Worm (Caenorhabditis elegans): ENCODE data around the gene rfc-4.

Gene rfc-4

ce11 chrIII:6971662-6972284 lies at the start of gene rfc-4, which contains the start of gene eef-1A.1 (continued):
- TF ChIP-seq lsy-27 (tag; optimal IDR thresholded peaks at IDR 0.05; ENCODE audit: borderline replicate concordance, insufficient read depth) = peak; percentile 60
- peak; percentile 88 for TF ChIP-seq cebp-1 (GFP tag; IDR thresholded peaks at IDR 0.05)
- peak; percentile 95 for TF ChIP-seq cebp-1 (tag; optimal IDR thresholded peaks at IDR 0.05)
- peak; percentile 48 for TF ChIP-seq repo-1 (tag; optimal IDR thresholded peaks at IDR 0.05)
- no peak for TF ChIP-seq F57A8.1 (GFP tag; optimal IDR thresholded peaks at IDR 0.05)
- no peak for TF ChIP-seq F52B5.7 (tag; optimal IDR thresholded peaks at IDR 0.05)
- TF ChIP-seq nhr-90 (tag; optimal IDR thresholded peaks at IDR 0.05) = peak; percentile 18
- no peak for TF ChIP-seq akir-1 (GFP tag; optimal IDR thresholded peaks at IDR 0.05)
- no peak for TF ChIP-seq ztf-22 (GFP tag; optimal IDR thresholded peaks at IDR 0.05)
- TF ChIP-seq snpc-1.3 (tag; optimal IDR thresholded peaks at IDR 0.05; ENCODE audit: insufficient read depth) = peak; percentile 95
- TF ChIP-seq bed-2 (GFP tag; IDR thresholded peaks at IDR 0.05) = no peak
- no peak for TF ChIP-seq mel-28 (tag; optimal IDR thresholded peaks at IDR 0.05; ENCODE audit: borderline replicate concordance)
- TF ChIP-seq sdz-38 (tag; optimal IDR thresholded peaks at IDR 0.05) = no peak
- TF ChIP-seq mxl-1 (tag; optimal IDR thresholded peaks at IDR 0.05) = no peak
- no peak for TF ChIP-seq F55B11.4 (tag; optimal IDR thresholded peaks at IDR 0.05; ENCODE audit: borderline replicate concordance, insufficient read depth)
- no peak for TF ChIP-seq attf-6 (GFP tag; IDR thresholded peaks at IDR 0.05)
- TF ChIP-seq unc-62 (GFP tag; optimal IDR thresholded peaks at IDR 0.05) = no peak
- no peak for TF ChIP-seq lag-1 (GFP tag; IDR thresholded peaks at IDR 0.05)
- TF ChIP-seq B0035.1 (tag; optimal IDR thresholded peaks at IDR 0.05) = peak; percentile 52
- TF ChIP-seq Y56A3A.18 (GFP tag; IDR thresholded peaks at IDR 0.05) = no peak
- TF ChIP-seq ama-1 (optimal IDR thresholded peaks at IDR 0.05) = peak; percentile 61
- TF ChIP-seq ama-1 (GFP tag; optimal IDR thresholded peaks at IDR 0.05) = no peak
- peak; percentile 94 for TF ChIP-seq nfyb-1 (GFP tag; IDR thresholded peaks at IDR 0.05)
- peak; percentile 79 for TF ChIP-seq B0336.3 (GFP tag; IDR thresholded peaks at IDR 0.05)
- peak; percentile 92 for TF ChIP-seq ZK185.1 (tag; optimal IDR thresholded peaks at IDR 0.05; ENCODE audit: poor library complexity, severe bottlenecking)
- TF ChIP-seq rpc-1 (optimal IDR thresholded peaks at IDR 0.05) = peak; percentile 16
- TF ChIP-seq rpc-1 (tag; optimal IDR thresholded peaks at IDR 0.05) = no peak
- TF ChIP-seq hrde-1 (tag; optimal IDR thresholded peaks at IDR 0.05; ENCODE audit: borderline replicate concordance) = peak; percentile 20
- TF ChIP-seq F49E8.2 (tag; optimal IDR thresholded peaks at IDR 0.05; ENCODE audit: insufficient read depth) = peak; percentile 89
- no peak for TF ChIP-seq tbx-9 (tag; optimal IDR thresholded peaks at IDR 0.05; ENCODE audit: borderline replicate concordance)
- TF ChIP-seq hmg-20 (GFP tag; IDR thresholded peaks at IDR 0.05) = no peak
- peak; percentile 75 for TF ChIP-seq ztf-18 (tag; optimal IDR thresholded peaks at IDR 0.05)

ce11 chrIII:6928725-6929124 lies 43.3 kb upstream of the rfc-4 start, which contains the start of gene flap-1:
Gene flap-1, minus strand, starts transcription at chrIII:6928825.
- no peak for TF ChIP-seq hlh-12 (tag; optimal IDR thresholded peaks at IDR 0.05)
- TF ChIP-seq B0261.1 (tag; optimal IDR thresholded peaks at IDR 0.05) = no peak
- TF ChIP-seq mxl-1 (tag; optimal IDR thresholded peaks at IDR 0.05) = no peak
- no peak for TF ChIP-seq sptf-2 (GFP tag; optimal IDR thresholded peaks at IDR 0.05)
- TF ChIP-seq lag-1 (GFP tag; IDR thresholded peaks at IDR 0.05) = no peak
- no peak for TF ChIP-seq dpff-1 (tag; optimal IDR thresholded peaks at IDR 0.05)
- TF ChIP-seq lsy-27 (tag; optimal IDR thresholded peaks at IDR 0.05; ENCODE audit: borderline replicate concordance, insufficient read depth) = no peak
- TF ChIP-seq fkh-3 (tag; optimal IDR thresholded peaks at IDR 0.05) = no peak
- TF ChIP-seq let-607 (tag; optimal IDR thresholded peaks at IDR 0.05) = no peak
- TF ChIP-seq Y67H2A.10 (GFP tag; conservative IDR thresholded peaks at IDR 0.05) = no peak
- no peak for TF ChIP-seq dox-1 (GFP tag; IDR thresholded peaks at IDR 0.05)
- no peak for TF ChIP-seq lsl-1 (GFP tag; optimal IDR thresholded peaks at IDR 0.05)
- TF ChIP-seq B0336.3 (GFP tag; IDR thresholded peaks at IDR 0.05) = no peak
- TF ChIP-seq F10E7.11 (tag; optimal IDR thresholded peaks at IDR 0.05) = no peak
- no peak for TF ChIP-seq lin-35 (GFP tag; optimal IDR thresholded peaks at IDR 0.05)
- TF ChIP-seq gei-17 (GFP tag; optimal IDR thresholded peaks at IDR 0.05) = no peak
- TF ChIP-seq ceh-79 (tag; optimal IDR thresholded peaks at IDR 0.05) = no peak
- TF ChIP-seq hmg-1.2 (GFP tag; IDR thresholded peaks at IDR 0.05) = no peak
- TF ChIP-seq ccch-3 (GFP tag; optimal IDR thresholded peaks at IDR 0.05) = no peak

All from whole organism, young adult.